Fruit fly (Drosophila melanogaster) whole organism, wandering third instar larva: ENCODE data around the gene CG13722.

Experiments used
- CrebA ChIP-seq: fragments of 200-800 bp; sonication (Bioruptor generic); optimal IDR thresholded peaks from 2 replicates; lab custom pipeline; 2016; ENCODE audit warnings: missing biosample characterization, mild to moderate bottlenecking, missing genetic modification characterization, borderline replicate concordance
- Hr83 ChIP-seq: fragments of 200-300 bp; sonication (Bioruptor generic); optimal IDR thresholded peaks from 2 replicates; lab custom pipeline; 2016; ENCODE audit warnings: missing biosample characterization, mild to moderate bottlenecking, missing genetic modification characterization, moderate library complexity; ENCODE audit not compliant: poor library complexity, severe bottlenecking
- dmrt93B ChIP-seq: fragments of 200-800 bp; sonication (Bioruptor generic); optimal IDR thresholded peaks from 2 replicates; lab custom pipeline; 2018; ENCODE audit warnings: missing biosample characterization, mild to moderate bottlenecking, missing genetic modification characterization
- h ChIP-seq: fragments of 200-800 bp; sonication (Bioruptor generic); optimal IDR thresholded peaks from 3 replicates; lab custom pipeline; 2016; ENCODE audit warnings: missing biosample characterization, mild to moderate bottlenecking, missing genetic modification characterization
- jim ChIP-seq: fragments of 175-275, 200-325 bp; sonication (Bioruptor generic); optimal IDR thresholded peaks from 2 replicates; lab custom pipeline; 2016; ENCODE audit warnings: missing biosample characterization, mild to moderate bottlenecking, missing genetic modification characterization
- rgr ChIP-seq: fragments of 200-800 bp; sonication (Bioruptor generic); optimal IDR thresholded peaks from 3 replicates; lab custom pipeline; 2016; ENCODE audit warnings: missing biosample characterization, mild to moderate bottlenecking, missing genetic modification characterization

dm6 chr3L:4471449-4471848 is 19.3 kb downstream of the CG13722 start, which contains the start of gene CG32248:
- no peak for TF ChIP-seq dmrt93B (GFP tag; lab: Kevin White, UChicago)
- no peak for TF ChIP-seq CrebA (GFP tag; lab: Kevin White, UChicago)
- no peak for TF ChIP-seq h (GFP tag; lab: Kevin White, UChicago)
- TF ChIP-seq jim = no peak
- no peak for TF ChIP-seq Hr83 (GFP tag; lab: Kevin White, UChicago)
- no peak for TF ChIP-seq rgr (GFP tag; lab: Kevin White, UChicago)
